Worm (Caenorhabditis elegans) whole organism, L4/young adult: ENCODE measurements around the gene srz-63.

ENCODE experiments used
- dao-5 ChIP-seq: sonication (generic microtip); optimal IDR thresholded peaks from 2 replicates; lab custom pipeline; 2016; ENCODE audit warnings: missing genotype, missing genetic modification characterization, moderate library complexity, missing compliant biosample characterization
- him-1 ChIP-seq: sonication (generic microtip); optimal IDR thresholded peaks from 2 replicates; lab custom pipeline; 2016; ENCODE audit warnings: missing genotype, missing genetic modification reagents, missing genetic modification characterization, missing compliant biosample characterization

DNA sequence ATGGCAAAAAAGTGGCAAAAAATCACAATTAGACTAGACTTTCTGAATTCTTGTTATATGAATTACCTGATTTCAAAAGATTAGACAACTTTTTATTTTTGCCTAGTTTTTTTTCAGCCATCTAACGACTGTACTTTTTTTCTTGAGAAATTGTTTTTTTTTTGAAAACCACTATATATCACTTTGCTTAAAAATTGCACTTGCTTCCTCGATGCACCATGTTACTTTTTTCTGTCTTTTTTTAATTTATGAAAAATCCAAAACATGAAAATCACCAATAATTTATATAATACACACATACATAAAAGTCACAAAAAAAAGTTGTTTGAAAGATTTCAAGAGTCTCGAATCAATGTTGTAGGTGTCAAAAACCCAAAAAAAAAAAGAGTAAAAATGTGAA is 45.5 kb upstream of the srz-63 start:
- TF ChIP-seq him-1 (no peak), dao-5 (tag; lab: Kevin White, UChicago) (no peak)
